Worm (Caenorhabditis elegans) whole organism, L1 larva: ENCODE results near the gene mthf-1.
A peak's percentile ranks its signal among the peaks of the same experiment; 100 is the strongest.

Source experiments
- C16A3.4 ChIP-seq: fragments of 150-350 bp; optimal IDR thresholded peaks from 2 replicates; lab custom pipeline; 2014; ENCODE audit warnings: missing biosample characterization, missing genetic modification characterization
- C34B4.2 ChIP-seq: sonication (generic microtip); optimal IDR thresholded peaks from 2 replicates; lab custom pipeline; 2017; ENCODE audit warnings: mild to moderate bottlenecking, missing genetic modification characterization, missing compliant biosample characterization
- aha-1 ChIP-seq: fragments of 150-350 bp; optimal IDR thresholded peaks from 2 replicates; lab custom pipeline; 2014; ENCODE audit warnings: missing biosample characterization, missing genetic modification characterization
- aly-2 ChIP-seq: fragments of 150-350 bp; optimal IDR thresholded peaks from 2 replicates; lab custom pipeline; 2014; ENCODE audit warnings: missing biosample characterization, missing genetic modification characterization
- blmp-1 ChIP-seq: fragments of 150-350 bp; optimal IDR thresholded peaks from 2 replicates; lab custom pipeline; 2014; ENCODE audit warnings: missing biosample characterization, missing genetic modification characterization
- ceh-82 ChIP-seq, 3 experiments: fragments of 150-350 bp in 1 of 3; sonication (generic microtip) in 2 of 3; optimal IDR thresholded peaks; 2 replicates each; lab custom pipeline; 2014 to 2017; ENCODE audit warnings: missing biosample characterization in 3 of 3, missing genetic modification characterization in 3 of 3
- ceh-90 ChIP-seq: sonication (generic microtip); optimal IDR thresholded peaks from 2 replicates; lab custom pipeline; 2016; ENCODE audit warnings: missing genetic modification characterization, missing compliant biosample characterization
- dpl-1 ChIP-seq, 3 experiments: fragments of 150-350 bp in 2 of 3; sonication (generic microtip) in 1 of 3; optimal IDR thresholded peaks; 2 replicates each; lab custom pipeline; 2014 to 2017; ENCODE audit warnings: missing biosample characterization in 3 of 3, missing genetic modification characterization in 3 of 3, missing genetic modification reagents in 3 of 3
- dsc-1 ChIP-seq: sonication (generic microtip); optimal IDR thresholded peaks from 2 replicates; lab custom pipeline; 2016; ENCODE audit warnings: mild to moderate bottlenecking, missing genetic modification characterization, missing compliant biosample characterization
- efl-1 ChIP-seq, 4 experiments: fragments of 150-350 bp; optimal IDR thresholded peaks in 3 of 4; peaks in 1 of 4; 1 replicate in 1 of 4; 2 replicates in 3 of 4; lab custom pipeline; 2014; ENCODE audit warnings: missing biosample characterization in 2 of 4, missing genetic modification characterization in 2 of 4, missing genetic modification reagents in 2 of 4
- elt-3 ChIP-seq, 6 experiments: fragments of 150-350 bp in 1 of 6; sonication (generic microtip); optimal IDR thresholded peaks; 2 replicates each; lab custom pipeline; 2017 to 2018; ENCODE audit warnings: missing biosample characterization in 6 of 6, missing genetic modification characterization in 6 of 6, inconsistent platforms in 1 of 6
- ets-5 ChIP-seq: fragments of 200-800 bp; sonication (Bioruptor generic); IDR thresholded peaks from 2 replicates; pipeline ENCODE4 v1.3.6; 2022; ENCODE audit warnings: missing genetic modification characterization, missing compliant biosample characterization
- fkh-4 ChIP-seq: sonication (generic microtip); optimal IDR thresholded peaks from 2 replicates; lab custom pipeline; 2016; ENCODE audit warnings: missing compliant biosample characterization, missing genetic modification characterization, borderline replicate concordance
- lin-13 ChIP-seq: fragments of 150-350 bp; optimal IDR thresholded peaks from 2 replicates; lab custom pipeline; 2014; ENCODE audit warnings: missing biosample characterization, missing genetic modification reagents, missing genetic modification characterization
- lin-14 ChIP-seq: fragments of 200-800 bp; sonication (Bioruptor generic); optimal IDR thresholded peaks from 2 replicates; lab custom pipeline; 2018; ENCODE audit warnings: mild to moderate bottlenecking, missing genetic modification characterization, moderate library complexity, missing compliant biosample characterization
- lin-15B ChIP-seq: fragments of 150-350 bp; sonication (generic microtip); optimal IDR thresholded peaks from 3 replicates; lab custom pipeline; 2014; ENCODE audit warnings: missing biosample characterization, missing genetic modification characterization
- lin-35 ChIP-seq, 2 experiments: fragments of 150-350 bp; optimal IDR thresholded peaks; 2 replicates each; lab custom pipeline; 2014; ENCODE audit warnings: missing biosample characterization in 2 of 2, missing genetic modification characterization in 2 of 2, missing genetic modification reagents in 2 of 2
- lin-39 ChIP-seq: fragments of 150-350 bp; optimal IDR thresholded peaks from 2 replicates; lab custom pipeline; 2014; ENCODE audit warnings: missing biosample characterization, missing genetic modification reagents, missing genetic modification characterization
- lir-3 ChIP-seq: sonication (generic microtip); optimal IDR thresholded peaks from 2 replicates; lab custom pipeline; 2016; ENCODE audit warnings: mild to moderate bottlenecking, missing genetic modification characterization, moderate library complexity, missing compliant biosample characterization; ENCODE audit not compliant: poor library complexity
- lsy-2 ChIP-seq, 2 experiments: fragments of 150-350 bp; optimal IDR thresholded peaks; 2 replicates each; lab custom pipeline; 2014; ENCODE audit warnings: missing biosample characterization in 2 of 2, missing genetic modification characterization in 2 of 2
- mdl-1 ChIP-seq, 2 experiments: fragments of 150-350 bp; optimal IDR thresholded peaks; 2 replicates each; lab custom pipeline; 2014 to 2017; ENCODE audit warnings: missing biosample characterization in 2 of 2, missing genetic modification characterization in 2 of 2, inconsistent platforms in 1 of 2
- mep-1 ChIP-seq: fragments of 150-350 bp; optimal IDR thresholded peaks from 2 replicates; lab custom pipeline; 2014; ENCODE audit warnings: missing biosample characterization, missing genetic modification characterization
- nhr-11 ChIP-seq: fragments of 150-350 bp; optimal IDR thresholded peaks from 2 replicates; lab custom pipeline; 2014; ENCODE audit warnings: missing biosample characterization, missing genetic modification characterization
- nhr-19 ChIP-seq: fragments of 200-800 bp; sonication (Bioruptor generic); conservative IDR thresholded peaks from 2 replicates; pipeline ENCODE4 v1.3.6; 2022; ENCODE audit warnings: missing genetic modification characterization, missing compliant biosample characterization
- nhr-20 ChIP-seq: sonication (generic microtip); optimal IDR thresholded peaks from 2 replicates; lab custom pipeline; 2016; ENCODE audit warnings: mild to moderate bottlenecking, missing genetic modification characterization, missing compliant biosample characterization
- nhr-47 ChIP-seq: sonication (generic microtip); optimal IDR thresholded peaks from 2 replicates; lab custom pipeline; 2016; ENCODE audit warnings: mild to moderate bottlenecking, missing genetic modification characterization, moderate library complexity, missing compliant biosample characterization
- nhr-71 ChIP-seq: sonication (generic microtip); optimal IDR thresholded peaks from 2 replicates; lab custom pipeline; 2016; ENCODE audit warnings: mild to moderate bottlenecking, missing genetic modification characterization, moderate library complexity, missing compliant biosample characterization
- nhr-85 ChIP-seq: sonication (generic microtip); peaks from one replicate; lab custom pipeline; 2016; ENCODE audit warnings: missing genetic modification characterization, inconsistent platforms, missing compliant biosample characterization
- pqm-1 ChIP-seq: sonication (generic microtip); optimal IDR thresholded peaks from 3 replicates; lab custom pipeline; 2017; ENCODE audit warnings: missing biosample characterization, missing genetic modification characterization
- rnt-1 ChIP-seq: sonication (generic microtip); optimal IDR thresholded peaks from 2 replicates; lab custom pipeline; 2016; ENCODE audit warnings: mild to moderate bottlenecking, missing genetic modification characterization, moderate library complexity, missing compliant biosample characterization
- skn-1 ChIP-seq: fragments of 150-350 bp; optimal IDR thresholded peaks from 2 replicates; lab custom pipeline; 2014; ENCODE audit warnings: missing biosample characterization, missing genetic modification characterization
- snu-23 ChIP-seq: sonication (generic microtip); optimal IDR thresholded peaks from 2 replicates; lab custom pipeline; 2016; ENCODE audit warnings: missing genetic modification characterization, missing compliant biosample characterization
- tbx-2 ChIP-seq: sonication (generic microtip); optimal IDR thresholded peaks from 2 replicates; lab custom pipeline; 2016; ENCODE audit warnings: missing genetic modification characterization, missing compliant biosample characterization
- unc-30 ChIP-seq: sonication (generic microtip); optimal IDR thresholded peaks from 2 replicates; lab custom pipeline; 2017; ENCODE audit warnings: missing biosample characterization, missing genetic modification characterization
- unc-98 ChIP-seq: fragments of 200-800 bp; sonication (Bioruptor generic); IDR thresholded peaks from 2 replicates; pipeline ENCODE4 v1.3.6; 2022; ENCODE audit warnings: missing genetic modification characterization, missing compliant biosample characterization
- vab-15 ChIP-seq: sonication (generic microtip); optimal IDR thresholded peaks from 2 replicates; lab custom pipeline; 2017; ENCODE audit warnings: missing genotype, mild to moderate bottlenecking, missing genetic modification characterization, missing compliant biosample characterization
- zip-4 ChIP-seq: fragments of 200-800 bp; sonication (Bioruptor generic); optimal IDR thresholded peaks from 2 replicates; lab custom pipeline; 2018; ENCODE audit warnings: mild to moderate bottlenecking, missing genetic modification characterization, moderate library complexity, missing compliant biosample characterization
- ztf-11 ChIP-seq, 2 experiments: sonication (generic microtip); optimal IDR thresholded peaks; 2 replicates each; lab custom pipeline; 2016 to 2017; ENCODE audit warnings: missing genetic modification characterization in 2 of 2, missing biosample characterization in 1 of 2, missing compliant biosample characterization in 1 of 2

The mthf-1 gene

ce11 chrII:7789605-7790004 is 12.0 kb upstream of the mthf-1 start:
- TF ChIP-seq nhr-71 (tag; lab: Kevin White, UChicago) (peak; percentile 14), elt-3 (tag; optimal IDR thresholded peaks at IDR 0.05; lab: Kevin White, UChicago) (peak in 1 of 6 experiments; percentile 63), lin-14 (GFP tag; lab: Kevin White, UChicago) (peak; percentile 31), nhr-85 (tag; lab: Kevin White, UChicago) (peak; percentile 75), nhr-47 (tag; lab: Kevin White, UChicago) (no peak), vab-15 (tag; lab: Kevin White, UChicago) (no peak)

- TF ChIP-seq dpl-1 (GFP tag; optimal IDR thresholded peaks at IDR 0.05; lab: Kevin White, UChicago) (peak in 1 of 3 experiments; percentile 33), tbx-2 (tag; lab: Kevin White, UChicago) (no peak), efl-1 (optimal IDR thresholded peaks at IDR 0.05; lab: Kevin White, UChicago) (peak; percentile 18 to 59), efl-1 (GFP tag; optimal IDR thresholded peaks at IDR 0.05 in 1 of 2; lab: Kevin White, UChicago) (peak in 1 of 2 experiments; percentile 23)
- TF ChIP-seq, all 84 proteins: peak for 2
Observed at ce11 chrII:7783467-7783959, 5.9 kb upstream of the mthf-1 start, which contains the start of gene skr-17. skr-17 (plus strand) TSS chrII:7783517.

ce11 chrII:7781102-7781616 is 3.5 kb upstream of the mthf-1 start, which contains the start of the genes snpc-1.1 and spdl-1:
snpc-1.1 (minus strand) TSS chrII:7781301.
spdl-1 (plus strand) TSS chrII:7781566.
- TF ChIP-seq nhr-19 = no peak
- no peak for TF ChIP-seq pqm-1
- TF ChIP-seq aha-1 = no peak
- TF ChIP-seq elt-3 (tag; optimal IDR thresholded peaks at IDR 0.05; lab: Kevin White, UChicago) = no peak
- peak; percentile 5 for TF ChIP-seq nhr-85 (tag; lab: Kevin White, UChicago)
- TF ChIP-seq skn-1 (tag; lab: Kevin White, UChicago) = peak; percentile 27
- peak; percentile 13 for TF ChIP-seq lin-14 (GFP tag; lab: Kevin White, UChicago)
- TF ChIP-seq ceh-90 = no peak
- TF ChIP-seq dpl-1 (GFP tag; optimal IDR thresholded peaks at IDR 0.05; lab: Kevin White, UChicago) = peak; percentile 71 to 88 (median 77)
- TF ChIP-seq mep-1 (tag; lab: Kevin White, UChicago) = peak; percentile 30
- no peak for TF ChIP-seq lin-13 (GFP tag; lab: Kevin White, UChicago)
- TF ChIP-seq blmp-1 = peak; percentile 53
- no peak for TF ChIP-seq lin-39 (tag; lab: Kevin White, UChicago)
- TF ChIP-seq C34B4.2 (tag; lab: Kevin White, UChicago) = no peak
- TF ChIP-seq mdl-1 (tag; optimal IDR thresholded peaks at IDR 0.05; lab: Kevin White, UChicago) = peak in 1 of 2 experiments; percentile 7
- no peak for TF ChIP-seq tbx-2 (tag; lab: Kevin White, UChicago)
- no peak for TF ChIP-seq lir-3
- TF ChIP-seq dsc-1 (tag; lab: Kevin White, UChicago) = no peak
- TF ChIP-seq lsy-2 (tag; optimal IDR thresholded peaks at IDR 0.05; lab: Kevin White, UChicago) = peak in 1 of 2 experiments; percentile 65
- TF ChIP-seq nhr-11 = no peak
- TF ChIP-seq efl-1 (optimal IDR thresholded peaks at IDR 0.05; lab: Kevin White, UChicago) = peak; percentile 75 to 79
- TF ChIP-seq efl-1 (GFP tag; optimal IDR thresholded peaks at IDR 0.05 in 1 of 2; lab: Kevin White, UChicago) = peak; percentile 84 to 97
- TF ChIP-seq snu-23 = peak; percentile 24
- TF ChIP-seq rnt-1 (tag; lab: Kevin White, UChicago) = peak; percentile 22
- TF ChIP-seq zip-4 = no peak
- TF ChIP-seq ztf-11 (tag; optimal IDR thresholded peaks at IDR 0.05; lab: Kevin White, UChicago) = no peak
- no peak for TF ChIP-seq unc-30 (tag; lab: Kevin White, UChicago)
- no peak for TF ChIP-seq unc-98
- peak; percentile 1 for TF ChIP-seq lin-15B
- no peak for TF ChIP-seq fkh-4 (tag; lab: Kevin White, UChicago)
- TF ChIP-seq lin-35 (GFP tag; optimal IDR thresholded peaks at IDR 0.05; lab: Kevin White, UChicago) = peak; percentile 67 to 91
- TF ChIP-seq ets-5 (GFP tag; lab: Robert Waterston, UW) = no peak
- no peak for TF ChIP-seq nhr-20 (tag; lab: Kevin White, UChicago)
- TF ChIP-seq ceh-82 (tag; optimal IDR thresholded peaks at IDR 0.05; lab: Kevin White, UChicago) = peak in 1 of 3 experiments; percentile 7
- TF ChIP-seq aly-2 (tag; lab: Kevin White, UChicago) = no peak
- TF ChIP-seq C16A3.4 (tag; lab: Kevin White, UChicago) = peak; percentile 2
